Fruit fly (Drosophila melanogaster) whole organism, embryonic: ENCODE measurements around the gene Sil1.

ENCODE experiments used
- Asciz ChIP-seq: fragments of 200-800 bp; sonication (Bioruptor generic); optimal IDR thresholded peaks from 2 replicates; lab custom pipeline; 2017; ENCODE audit warnings: missing biosample characterization, mild to moderate bottlenecking, missing genetic modification characterization, missing genetic modification reagents
- Awh ChIP-seq: fragments of 200-800 bp; sonication (Bioruptor generic); IDR thresholded peaks from 2 replicates; pipeline ENCODE4, ENCODE4 v1.3.6; 2022; ENCODE audit warnings: missing biosample characterization, missing genetic modification characterization
- CG10274 ChIP-seq: fragments of 200-800 bp; sonication (Bioruptor generic); optimal IDR thresholded peaks from 3 replicates; lab custom pipeline; 2017; ENCODE audit warnings: missing biosample characterization, mild to moderate bottlenecking, missing genetic modification characterization
- CG13624 ChIP-seq: fragments of 200-800 bp; sonication (Bioruptor generic); optimal IDR thresholded peaks from 2 replicates; lab custom pipeline; 2016; ENCODE audit warnings: missing biosample characterization, missing genetic modification characterization
- CG14710 ChIP-seq: fragments of 200-800 bp; sonication (Bioruptor generic); optimal IDR thresholded peaks from 3 replicates; lab custom pipeline; 2019; ENCODE audit warnings: missing biosample characterization, mild to moderate bottlenecking, missing genetic modification characterization, moderate library complexity
- CG15601 ChIP-seq: fragments of 200-800 bp; sonication (Bioruptor generic); optimal IDR thresholded peaks from 3 replicates; lab custom pipeline; 2019; ENCODE audit warnings: missing biosample characterization, mild to moderate bottlenecking, missing genetic modification characterization, moderate library complexity
- CG17568 ChIP-seq: fragments of 200-800 bp; sonication (Bioruptor generic); optimal IDR thresholded peaks from 2 replicates; lab custom pipeline; 2018; ENCODE audit warnings: missing biosample characterization, mild to moderate bottlenecking, missing genetic modification characterization, moderate library complexity
- CG2202 ChIP-seq: fragments of 200-800 bp; sonication (Bioruptor generic); optimal IDR thresholded peaks from 2 replicates; lab custom pipeline; 2018; ENCODE audit warnings: missing biosample characterization, mild to moderate bottlenecking, missing genetic modification characterization
- CG2678 ChIP-seq: fragments of 200-800 bp; sonication (Bioruptor generic); optimal IDR thresholded peaks from 3 replicates; lab custom pipeline; 2019; ENCODE audit warnings: missing biosample characterization, mild to moderate bottlenecking, missing genetic modification characterization, moderate library complexity
- CG3838 ChIP-seq: fragments of 200-800 bp; sonication (Bioruptor generic); optimal IDR thresholded peaks from 3 replicates; lab custom pipeline; 2016; ENCODE audit warnings: missing biosample characterization, missing genetic modification characterization
- CG4404 ChIP-seq: fragments of 200-800 bp; sonication (Bioruptor generic); IDR thresholded peaks from 2 replicates; pipeline ENCODE4 v1.3.6; 2022; ENCODE audit warnings: missing biosample characterization, missing genetic modification characterization
- CG6254 ChIP-seq: fragments of 200-800 bp; sonication (Bioruptor generic); optimal IDR thresholded peaks from 3 replicates; lab custom pipeline; 2017; ENCODE audit warnings: mild to moderate bottlenecking, missing biosample characterization, missing genetic modification reagents, missing genetic modification characterization
- CG6272 ChIP-seq: fragments of 200-800 bp; sonication (Bioruptor generic); IDR thresholded peaks from 2 replicates; pipeline ENCODE4 v1.3.6; 2022; ENCODE audit warnings: missing biosample characterization, missing genetic modification characterization
- CG6654 ChIP-seq: fragments of 200-800 bp; sonication (Bioruptor generic); optimal IDR thresholded peaks from 2 replicates; lab custom pipeline; 2017; ENCODE audit warnings: missing biosample characterization, mild to moderate bottlenecking, missing genetic modification characterization
- CG7786 ChIP-seq: fragments of 200-800 bp; sonication (Bioruptor generic); optimal IDR thresholded peaks from 2 replicates; lab custom pipeline; 2016; ENCODE audit warnings: missing biosample characterization, missing genetic modification characterization
- CG7928 ChIP-seq: fragments of 200-800 bp; sonication (Bioruptor generic); optimal IDR thresholded peaks from 2 replicates; lab custom pipeline; 2017; ENCODE audit warnings: missing biosample characterization, mild to moderate bottlenecking, missing genetic modification characterization
- CG8944 ChIP-seq: fragments of 200-800 bp; sonication (Bioruptor generic); optimal IDR thresholded peaks from 3 replicates; lab custom pipeline; 2016; ENCODE audit warnings: missing biosample characterization, missing genetic modification characterization
- CG9817 ChIP-seq: fragments of 200-800 bp; sonication (Bioruptor generic); optimal IDR thresholded peaks from 2 replicates; lab custom pipeline; 2018; ENCODE audit warnings: missing biosample characterization, mild to moderate bottlenecking, missing genetic modification characterization, moderate library complexity
- CTCF ChIP-seq: fragments of 200-800 bp; sonication (Bioruptor generic); optimal IDR thresholded peaks from 2 replicates; lab custom pipeline; 2017; ENCODE audit warnings: missing biosample characterization, mild to moderate bottlenecking, missing genetic modification characterization, moderate library complexity
- CrebB ChIP-seq: fragments of 200-800 bp; sonication (Bioruptor generic); optimal IDR thresholded peaks from 3 replicates; lab custom pipeline; 2018; ENCODE audit warnings: missing biosample characterization, mild to moderate bottlenecking, missing genetic modification characterization
- D ChIP-seq, 2 experiments: fragments of 200-800 bp in 1 of 2; fragments of >200 bp in 1 of 2; sonication (Bioruptor generic) in 1 of 2; optimal IDR thresholded peaks; 2 replicates in 1 of 2; 3 replicates in 1 of 2; lab custom pipeline; 2017; ENCODE audit warnings: mild to moderate bottlenecking in 1 of 2, missing biosample characterization in 1 of 2, missing genetic modification characterization in 1 of 2, missing genetic modification reagents in 1 of 2
- Dip2 ChIP-seq: fragments of 200-800 bp; sonication (Bioruptor generic); IDR thresholded peaks from 2 replicates; pipeline ENCODE4 v1.3.6; 2022; ENCODE audit warnings: missing biosample characterization, missing genetic modification characterization
- Eip74EF ChIP-seq, 2 experiments: fragments of 200-800 bp in 1 of 2; fragments of >200 bp in 1 of 2; sonication (Bioruptor generic) in 1 of 2; optimal IDR thresholded peaks; 2 replicates each; lab custom pipeline; 2017 to 2019; ENCODE audit warnings: missing biosample characterization in 2 of 2, missing genetic modification characterization in 2 of 2, mild to moderate bottlenecking in 1 of 2, moderate library complexity in 1 of 2
- Elba2 ChIP-seq: fragments of 200-800 bp; sonication (Bioruptor generic); optimal IDR thresholded peaks from 3 replicates; lab custom pipeline; 2016; ENCODE audit warnings: missing biosample characterization, missing genetic modification characterization
- Ets65A ChIP-seq: fragments of 200-800 bp; sonication (Bioruptor generic); peaks from one replicate; lab custom pipeline; 2016; ENCODE audit warnings: missing biosample characterization, missing genetic modification characterization
- H2.0 ChIP-seq: fragments of 200-800 bp; sonication (Bioruptor generic); IDR thresholded peaks from 2 replicates; pipeline ENCODE4 v1.3.6; 2022; ENCODE audit warnings: missing biosample characterization, missing genetic modification characterization
- Med ChIP-seq: fragments of 200-800 bp; sonication (Bioruptor generic); peaks from one replicate; lab custom pipeline; 2016; ENCODE audit warnings: missing biosample characterization, missing genetic modification characterization, mild to moderate bottlenecking, inconsistent platforms, moderate library complexity
- Mes4 ChIP-seq: fragments of 200-800 bp; sonication (Bioruptor generic); optimal IDR thresholded peaks from 2 replicates; lab custom pipeline; 2016; ENCODE audit warnings: missing biosample characterization, missing genetic modification characterization
- Rfx ChIP-seq: fragments of 200-800 bp; sonication (Bioruptor generic); IDR thresholded peaks from 2 replicates; pipeline ENCODE4 v1.3.6; 2022; ENCODE audit warnings: missing biosample characterization, missing genetic modification characterization
- Spps ChIP-seq: fragments of 200-800 bp; sonication (Bioruptor generic); optimal IDR thresholded peaks from 2 replicates; lab custom pipeline; 2018; ENCODE audit warnings: missing biosample characterization, mild to moderate bottlenecking, missing genetic modification characterization
- Sry-β ChIP-seq: fragments of 200-800 bp; sonication (Bioruptor generic); optimal IDR thresholded peaks from 2 replicates; lab custom pipeline; 2018; ENCODE audit warnings: missing biosample characterization, mild to moderate bottlenecking, missing genetic modification characterization, moderate library complexity
- Trl ChIP-seq, 3 experiments: fragments of >200 bp in 2 of 3; fragments of 200-800 bp in 1 of 3; sonication (Bioruptor generic) in 1 of 3; optimal IDR thresholded peaks; 2 replicates in 1 of 3; 3 replicates in 2 of 3; lab custom pipeline; 2016 to 2017; ENCODE audit warnings: missing biosample characterization in 1 of 3, missing genetic modification characterization in 1 of 3
- Usf ChIP-seq: fragments of 200-800 bp; sonication (Bioruptor generic); optimal IDR thresholded peaks from 2 replicates; lab custom pipeline; 2017; ENCODE audit warnings: missing genotype, missing biosample characterization, missing genetic modification characterization
- ab ChIP-seq: fragments of 200-800 bp; sonication (Bioruptor generic); optimal IDR thresholded peaks from 2 replicates; lab custom pipeline; 2016; ENCODE audit warnings: missing biosample characterization, missing genetic modification characterization
- bcd ChIP-seq: fragments of 200-800 bp; sonication (Bioruptor generic); optimal IDR thresholded peaks from 2 replicates; lab custom pipeline; 2017; ENCODE audit warnings: missing biosample characterization, mild to moderate bottlenecking, missing genetic modification characterization
- bsh ChIP-seq, 2 experiments: fragments of 200-800 bp; sonication (Bioruptor generic); optimal IDR thresholded peaks; 2 replicates each; lab custom pipeline; 2017 to 2018; ENCODE audit warnings: mild to moderate bottlenecking in 2 of 2, missing biosample characterization in 2 of 2, missing genetic modification characterization in 2 of 2, moderate library complexity in 1 of 2
- fd96Cb ChIP-seq: fragments of 200-800 bp; sonication (Bioruptor generic); optimal IDR thresholded peaks from 2 replicates; lab custom pipeline; 2018; ENCODE audit warnings: missing biosample characterization, mild to moderate bottlenecking, missing genetic modification characterization, moderate library complexity
- fu2 ChIP-seq: fragments of 200-800 bp; sonication (Bioruptor generic); optimal IDR thresholded peaks from 2 replicates; lab custom pipeline; 2016; ENCODE audit warnings: missing biosample characterization, missing genetic modification characterization
- gem ChIP-seq: fragments of 200-800 bp; sonication (Bioruptor generic); optimal IDR thresholded peaks from 2 replicates; lab custom pipeline; 2019; ENCODE audit warnings: missing biosample characterization, mild to moderate bottlenecking, missing genetic modification characterization, moderate library complexity
- gfzf ChIP-seq: fragments of 200-800 bp; sonication (Bioruptor generic); optimal IDR thresholded peaks from 2 replicates; lab custom pipeline; 2016; ENCODE audit warnings: missing biosample characterization, mild to moderate bottlenecking, missing genetic modification characterization, moderate library complexity
- grau ChIP-seq: fragments of 200-800 bp; optimal IDR thresholded peaks from 3 replicates; lab custom pipeline; 2019; ENCODE audit warnings: missing biosample characterization, mild to moderate bottlenecking, missing genetic modification characterization, moderate library complexity
- gsb-n ChIP-seq: fragments of 200-800 bp; sonication (Bioruptor generic); optimal IDR thresholded peaks from 3 replicates; lab custom pipeline; 2018; ENCODE audit warnings: missing biosample characterization, mild to moderate bottlenecking, missing genetic modification characterization
- gt ChIP-seq: fragments of 200-800 bp; sonication (Bioruptor generic); IDR thresholded peaks from 2 replicates; pipeline ENCODE4 v1.3.6; 2022; ENCODE audit warnings: missing biosample characterization, missing genetic modification characterization
- kay ChIP-seq: fragments of 200-800 bp; sonication (Bioruptor generic); optimal IDR thresholded peaks from 2 replicates; lab custom pipeline; 2016; ENCODE audit warnings: missing biosample characterization, missing genetic modification characterization
- pan ChIP-seq, 4 experiments: fragments of >200 bp in 3 of 4; fragments of 200-800 bp in 1 of 4; sonication (Bioruptor generic) in 1 of 4; optimal IDR thresholded peaks in 3 of 4; IDR thresholded peaks in 1 of 4; 2 replicates each; pipeline versions ENCODE4 v1.3.6 to Lab custom; 2017 to 2022; ENCODE audit warnings: missing biosample characterization in 2 of 4, missing genetic modification characterization in 2 of 4, mixed read lengths in 1 of 4
- sens ChIP-seq: fragments of 200-800 bp; sonication (Bioruptor generic); peaks from one replicate; lab custom pipeline; 2016; ENCODE audit warnings: missing biosample characterization, missing genetic modification characterization
- sug ChIP-seq: fragments of 200-800 bp; optimal IDR thresholded peaks from 2 replicates; lab custom pipeline; 2019; ENCODE audit warnings: missing biosample characterization, mild to moderate bottlenecking, missing genetic modification characterization, moderate library complexity
- unc-4 ChIP-seq: fragments of 200-800 bp; sonication (Bioruptor generic); IDR thresholded peaks from 2 replicates; pipeline ENCODE4 v1.3.6; 2022; ENCODE audit warnings: missing biosample characterization, missing genetic modification characterization; ENCODE audit not compliant: partially characterized antibody
- wek ChIP-seq: fragments of 200-800 bp; sonication (Bioruptor generic); optimal IDR thresholded peaks from 3 replicates; lab custom pipeline; 2018; ENCODE audit warnings: missing biosample characterization, mild to moderate bottlenecking, missing genetic modification characterization, moderate library complexity

Sil1 gene

DNA sequence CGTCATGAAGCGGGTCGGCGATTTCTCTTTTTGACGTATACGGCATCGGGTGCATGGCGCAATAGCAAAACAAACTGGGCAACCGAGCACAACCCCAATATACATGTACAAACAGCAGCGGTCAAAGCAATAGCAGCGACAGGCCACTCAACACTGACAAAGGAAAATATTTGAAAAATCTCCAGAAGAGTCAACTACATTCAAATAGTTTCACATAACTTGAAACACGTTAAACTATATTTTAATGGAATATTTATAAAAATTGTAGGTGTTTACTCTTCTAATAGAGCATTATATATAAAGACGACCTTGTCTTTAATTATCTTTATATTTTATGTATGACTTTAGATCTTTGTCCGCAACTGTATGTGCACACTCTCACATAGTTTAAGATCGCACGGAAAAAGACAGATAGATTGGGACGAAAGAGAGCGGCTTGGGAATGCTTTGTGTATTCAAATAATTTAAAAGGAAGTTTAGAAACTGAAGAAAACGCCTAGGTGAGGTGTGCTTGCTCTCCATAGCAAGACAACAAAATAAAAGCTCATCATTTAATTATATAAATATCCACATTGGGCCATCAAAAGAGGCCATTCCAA is 27.8 kb downstream of the Sil1 start (continued):
- peak; percentile 39 for TF ChIP-seq Spps (tag; lab: Kevin White, UChicago)
- peak; percentile 66 for TF ChIP-seq Rfx (GFP tag; lab: Robert Waterston, UW)
- TF ChIP-seq CG6272: no peak
- peak; percentile 88 for TF ChIP-seq gem (tag; lab: Kevin White, UChicago)
- TF ChIP-seq Asciz (GFP tag; lab: Kevin White, UChicago): peak; percentile 72
- peak; percentile 44 for TF ChIP-seq wek (GFP tag; lab: Kevin White, UChicago)
- peak; percentile 41 for TF ChIP-seq CG7786 (GFP tag; lab: Kevin White, UChicago)
- TF ChIP-seq fd96Cb: peak; percentile 73
- TF ChIP-seq CrebB: peak; percentile 34
- TF ChIP-seq CG2678 (tag; lab: Kevin White, UChicago): peak; percentile 84
- no peak for TF ChIP-seq CG8944
- no peak for TF ChIP-seq Sry-β (GFP tag; lab: Kevin White, UChicago)
- peak; percentile 62 for TF ChIP-seq CG9817
- TF ChIP-seq gfzf: no peak
- peak; percentile 73 for TF ChIP-seq CG15601 (tag; lab: Kevin White, UChicago)
- peak; percentile 36 for TF ChIP-seq Mes4 (GFP tag; lab: Kevin White, UChicago)
- TF ChIP-seq Trl (optimal IDR thresholded peaks at IDR 0.05; lab: Kevin White, UChicago): no peak
- peak; percentile 21 for TF ChIP-seq Trl (GFP tag; optimal IDR thresholded peaks at IDR 0.05; lab: Kevin White, UChicago)
- TF ChIP-seq sens (GFP tag; lab: Kevin White, UChicago): peak; percentile 91
- TF ChIP-seq CG2202 (tag; lab: Kevin White, UChicago): peak; percentile 45
- no peak for TF ChIP-seq Usf
- peak; percentile 81 for TF ChIP-seq grau (tag; lab: Kevin White, UChicago)
- TF ChIP-seq gt (GFP tag; lab: Robert Waterston, UW): no peak
- TF ChIP-seq kay: peak; percentile 10
- peak; percentile 74 for TF ChIP-seq gsb-n (tag; lab: Kevin White, UChicago)
- TF ChIP-seq unc-4 (GFP tag; lab: Robert Waterston, UW): no peak
- TF ChIP-seq CG6654 (GFP tag; lab: Kevin White, UChicago): peak; percentile 49
- TF ChIP-seq ab (GFP tag; lab: Kevin White, UChicago): peak; percentile 22
- peak; percentile 84 for TF ChIP-seq Med (GFP tag; lab: Kevin White, UChicago)
- TF ChIP-seq CG7928 (GFP tag; lab: Kevin White, UChicago): peak; percentile 4
- TF ChIP-seq D (optimal IDR thresholded peaks at IDR 0.05; lab: Kevin White, UChicago): no peak
- peak; percentile 60 for TF ChIP-seq D (GFP tag; optimal IDR thresholded peaks at IDR 0.05; lab: Kevin White, UChicago)
- peak; percentile 50 for TF ChIP-seq CG17568 (GFP tag; lab: Kevin White, UChicago)
- TF ChIP-seq sug (tag; lab: Kevin White, UChicago): peak; percentile 44
- TF ChIP-seq CG3838 (GFP tag; lab: Kevin White, UChicago): no peak
- TF ChIP-seq CG6254 (GFP tag; lab: Kevin White, UChicago): peak; percentile 71
- TF ChIP-seq CG13624 (GFP tag; lab: Kevin White, UChicago): no peak
- TF ChIP-seq CG10274: peak; percentile 27
- no peak for TF ChIP-seq fu2 (GFP tag; lab: Kevin White, UChicago)
- TF ChIP-seq CTCF: no peak
- TF ChIP-seq bsh (GFP tag; optimal IDR thresholded peaks at IDR 0.05; lab: Kevin White, UChicago): peak; percentile 75 to 82
- TF ChIP-seq Dip2 (GFP tag; lab: Robert Waterston, UW): no peak
- TF ChIP-seq Elba2 (GFP tag; lab: Kevin White, UChicago): no peak
- TF ChIP-seq Awh (GFP tag; lab: Robert Waterston, UW): peak; percentile 70
- peak in 1 of 2 experiments; percentile 73 for TF ChIP-seq Eip74EF (GFP tag; optimal IDR thresholded peaks at IDR 0.05; lab: Kevin White, UChicago)
- peak; percentile 69 for TF ChIP-seq bcd
- TF ChIP-seq H2.0 (GFP tag; lab: Robert Waterston, UW): no peak
- peak; percentile 59 for TF ChIP-seq CG4404 (GFP tag; lab: Robert Waterston, UW)
- peak; percentile 74 for TF ChIP-seq CG14710 (tag; lab: Kevin White, UChicago)
- TF ChIP-seq pan (optimal IDR thresholded peaks at IDR 0.05; lab: Kevin White, UChicago): no peak
- TF ChIP-seq pan (GFP tag; optimal IDR thresholded peaks at IDR 0.05 in 1 of 2, IDR thresholded peaks at IDR 0.05 in 1 of 2): peak in 1 of 2 experiments; percentile 82
- peak; percentile 93 for TF ChIP-seq Ets65A
